Worm (Caenorhabditis elegans): ENCODE data around the gene srh-42.
"Not testable (repeated sequence)": the region's sequence is repeated elsewhere in the genome, so short reads cannot be mapped to it uniquely, and the experiment has no call there.

The srh-42 gene

ce11 chrII:14301927-14302326, 13.1 kb upstream of the srh-42 start, which contains the start of gene ctl-2:
Gene ctl-2, minus strand, starts transcription at chrII:14302027.
- not testable (repeated sequence) for TF ChIP-seq aly-1 (tag; optimal IDR thresholded peaks at IDR 0.05); ets-7 (tag; optimal IDR thresholded peaks at IDR 0.05); hmg-4 (GFP tag; optimal IDR thresholded peaks at IDR 0.05)

DNA sequence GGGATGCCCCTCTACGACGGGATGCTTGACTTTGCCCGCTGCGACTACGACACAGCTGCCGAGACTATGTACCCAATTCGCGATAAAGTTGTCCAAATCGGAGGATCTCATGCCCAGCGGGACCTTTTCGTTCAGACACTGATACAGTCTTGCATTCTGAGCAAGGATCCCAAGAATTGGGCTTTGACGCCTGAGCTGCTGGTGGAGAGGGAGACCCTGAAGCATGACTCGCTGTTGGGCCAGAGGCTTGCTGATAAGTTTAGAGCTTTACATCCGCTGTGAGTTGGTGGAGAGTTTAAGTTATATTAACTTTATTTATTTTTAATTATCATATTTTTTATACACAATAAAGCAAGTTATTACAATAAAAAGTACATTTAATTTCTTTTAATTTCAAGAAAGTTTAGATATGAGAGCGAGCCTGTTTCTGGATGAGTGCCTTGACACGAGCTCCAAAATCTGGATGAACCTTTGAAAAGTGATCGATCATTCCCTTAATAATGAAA, 10.4 kb upstream of the srh-42 start:
- no peak for TF ChIP-seq scrt-1 (GFP tag; IDR thresholded peaks at IDR 0.05)

ce11 chrII:14297050-14297449, 8.2 kb upstream of the srh-42 start, which contains the start of gene Y54G11A.7:
Gene Y54G11A.7, plus strand, starts transcription at chrII:14297305.
- TF ChIP-seq ets-7 (tag; optimal IDR thresholded peaks at IDR 0.05); ceh-36 (tag; optimal IDR thresholded peaks at IDR 0.05); sea-1 (GFP tag; conservative IDR thresholded peaks at IDR 0.05): not testable (repeated sequence)

DNA sequence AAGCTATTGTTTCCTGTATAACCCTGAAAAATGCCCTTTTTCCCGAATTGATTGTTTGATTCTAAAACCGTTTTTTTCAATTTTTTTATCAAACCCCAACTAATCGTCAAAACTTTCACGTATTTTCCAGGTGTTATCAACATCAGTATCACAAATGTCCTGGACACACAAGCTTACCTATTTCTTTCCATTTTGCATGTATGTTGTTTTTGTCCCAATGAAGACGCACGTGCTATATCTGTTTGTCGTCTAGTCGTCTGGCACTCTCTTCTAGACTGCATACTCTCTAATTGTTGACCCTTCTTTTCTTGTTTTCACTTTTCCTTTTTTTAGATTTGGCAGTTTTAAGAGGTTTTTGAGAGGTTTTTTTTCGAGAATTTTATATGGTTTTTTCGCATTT, 7.5 kb upstream of the srh-42 start:
- TF ChIP-seq scrt-1 (GFP tag; IDR thresholded peaks at IDR 0.05) (no peak), tra-4 (tag; optimal IDR thresholded peaks at IDR 0.05) (no peak), pes-1 (GFP tag; IDR thresholded peaks at IDR 0.05) (no peak), flt-1 (GFP tag; IDR thresholded peaks at IDR 0.05) (no peak), tbx-37 (GFP tag; conservative IDR thresholded peaks at IDR 0.05) (no peak), B0310.2 (tag; optimal IDR thresholded peaks at IDR 0.05) (no peak), ama-1 (optimal IDR thresholded peaks at IDR 0.05) (no peak), F13C5.2 (tag; optimal IDR thresholded peaks at IDR 0.05) (no peak), ceh-36 (tag; optimal IDR thresholded peaks at IDR 0.05) (no peak), hnd-1 (tag; optimal IDR thresholded peaks at IDR 0.05) (no peak), hmbx-1 (tag; optimal IDR thresholded peaks at IDR 0.05) (no peak), ceh-13 (GFP tag; optimal IDR thresholded peaks at IDR 0.05) (no peak), tbx-11 (GFP tag; IDR thresholded peaks at IDR 0.05) (no peak), ets-7 (tag; optimal IDR thresholded peaks at IDR 0.05) (no peak), aly-1 (tag; optimal IDR thresholded peaks at IDR 0.05) (no peak), sea-1 (GFP tag; conservative IDR thresholded peaks at IDR 0.05) (no peak), hmg-4 (GFP tag; optimal IDR thresholded peaks at IDR 0.05) (no peak)

DNA sequence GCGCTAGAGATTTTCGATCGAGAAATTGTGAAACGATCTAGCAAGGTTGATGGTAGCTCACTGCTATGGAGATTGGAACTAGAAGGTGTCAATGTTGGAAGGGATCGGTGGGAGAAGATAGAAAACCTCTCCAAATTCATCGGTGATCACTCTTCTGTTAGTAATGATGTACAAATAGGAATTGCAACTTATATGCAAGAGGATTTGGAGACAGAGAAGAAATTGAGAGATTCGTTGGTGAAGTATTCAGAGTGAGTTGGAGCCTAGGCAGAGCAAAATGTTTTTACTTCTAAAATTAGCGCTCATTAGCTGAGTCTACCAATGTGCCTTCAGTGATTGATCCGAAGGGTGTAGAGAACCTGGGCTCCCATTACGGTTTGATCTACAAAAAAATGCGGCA, 5.5 kb upstream of the srh-42 start:
- TF ChIP-seq aly-1 (tag; optimal IDR thresholded peaks at IDR 0.05) (no peak), ama-1 (optimal IDR thresholded peaks at IDR 0.05) (no peak), ets-7 (tag; optimal IDR thresholded peaks at IDR 0.05) (no peak), flt-1 (GFP tag; IDR thresholded peaks at IDR 0.05) (no peak), ceh-36 (tag; optimal IDR thresholded peaks at IDR 0.05) (no peak)

DNA sequence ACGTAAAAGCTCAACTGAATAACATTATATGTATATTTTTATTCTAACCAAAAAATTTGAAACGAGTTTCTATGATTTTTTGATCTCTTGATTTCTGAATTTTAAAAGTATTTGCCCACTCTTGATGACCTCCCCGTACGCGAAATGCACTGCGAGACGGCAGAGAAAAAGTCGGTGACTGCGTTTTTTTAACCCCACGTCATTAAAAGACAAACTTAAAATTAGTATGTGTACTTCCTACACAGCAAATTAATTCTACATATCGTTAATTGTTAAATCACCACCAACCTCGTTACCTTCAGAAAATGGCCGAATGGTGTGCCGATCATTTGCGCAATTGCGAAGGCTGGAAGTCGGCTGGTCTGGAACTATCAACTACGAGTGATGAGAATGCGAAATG, 3.7 kb upstream of the srh-42 start, which contains the start of gene Y54G11A.4:
Y54G11A.4 (plus strand) TSS at position 301 of the 400 bp plus-strand sequence.
- TF ChIP-seq hnd-1 (tag; optimal IDR thresholded peaks at IDR 0.05) (no peak), ama-1 (optimal IDR thresholded peaks at IDR 0.05) (no peak), tbx-37 (GFP tag; conservative IDR thresholded peaks at IDR 0.05) (no peak), tbx-11 (GFP tag; IDR thresholded peaks at IDR 0.05) (no peak)

DNA sequence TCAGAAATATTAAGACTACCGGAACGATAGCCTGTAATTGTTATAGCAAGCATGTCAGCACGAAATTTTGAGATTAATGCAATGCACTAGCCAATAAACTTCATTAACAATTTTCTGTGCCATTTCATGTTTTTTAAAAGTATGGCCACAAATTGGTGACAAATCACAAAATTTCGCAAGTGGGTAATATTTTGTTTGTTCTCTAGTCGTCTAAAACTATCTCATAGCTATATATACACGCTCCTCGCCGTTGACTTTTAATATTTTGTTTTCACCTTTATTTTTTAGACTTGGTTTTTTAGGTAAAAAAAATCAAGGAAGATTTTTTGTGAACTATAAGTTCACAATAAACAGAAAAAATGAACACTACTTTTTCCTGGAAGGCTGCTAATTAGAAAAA, 2.0 kb upstream of the srh-42 start:
- TF ChIP-seq tra-4 (tag; optimal IDR thresholded peaks at IDR 0.05) (no peak), flt-1 (GFP tag; IDR thresholded peaks at IDR 0.05) (no peak), hnd-1 (tag; optimal IDR thresholded peaks at IDR 0.05) (no peak), ceh-13 (GFP tag; optimal IDR thresholded peaks at IDR 0.05) (no peak), tbx-37 (GFP tag; conservative IDR thresholded peaks at IDR 0.05) (no peak), hmbx-1 (tag; optimal IDR thresholded peaks at IDR 0.05) (no peak), ets-7 (tag; optimal IDR thresholded peaks at IDR 0.05) (no peak), ceh-36 (tag; optimal IDR thresholded peaks at IDR 0.05) (no peak), sea-1 (GFP tag; conservative IDR thresholded peaks at IDR 0.05) (no peak), scrt-1 (GFP tag; IDR thresholded peaks at IDR 0.05) (no peak)

DNA sequence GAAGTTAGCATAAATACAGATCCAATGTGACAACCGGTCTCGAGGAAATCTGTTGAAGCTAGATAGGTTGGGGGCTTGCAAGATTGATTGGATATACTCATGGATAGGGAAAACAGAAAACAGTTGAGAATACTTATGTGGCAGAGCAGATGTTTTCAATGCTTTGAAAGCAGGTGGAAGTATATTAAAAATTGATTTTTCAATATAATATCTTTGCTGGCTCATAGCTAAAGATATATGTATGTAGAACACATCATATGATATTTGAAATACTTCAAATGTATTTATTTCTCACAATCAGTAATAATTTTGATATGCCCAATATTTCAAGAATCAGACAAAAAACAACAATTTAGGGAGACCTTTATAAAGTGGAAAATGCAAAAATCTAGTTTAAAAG, 1.6 kb downstream of the srh-42 start, which contains the start of gene srh-41:
srh-41 (minus strand) TSS at position 101 of the 400 bp plus-strand sequence.
- no peak for TF ChIP-seq ceh-13 (GFP tag; optimal IDR thresholded peaks at IDR 0.05)
- no peak for TF ChIP-seq ama-1 (optimal IDR thresholded peaks at IDR 0.05)
- TF ChIP-seq sea-1 (GFP tag; conservative IDR thresholded peaks at IDR 0.05) = no peak
- TF ChIP-seq aly-1 (tag; optimal IDR thresholded peaks at IDR 0.05) = no peak
- no peak for TF ChIP-seq ceh-36 (tag; optimal IDR thresholded peaks at IDR 0.05)
- TF ChIP-seq scrt-1 (GFP tag; IDR thresholded peaks at IDR 0.05) = no peak
- TF ChIP-seq flt-1 (GFP tag; IDR thresholded peaks at IDR 0.05) = no peak
- no peak for TF ChIP-seq tbx-11 (GFP tag; IDR thresholded peaks at IDR 0.05)
- TF ChIP-seq F13C5.2 (tag; optimal IDR thresholded peaks at IDR 0.05) = no peak
- no peak for TF ChIP-seq pes-1 (GFP tag; IDR thresholded peaks at IDR 0.05)
- TF ChIP-seq hmg-4 (GFP tag; optimal IDR thresholded peaks at IDR 0.05) = no peak
- no peak for TF ChIP-seq hmbx-1 (tag; optimal IDR thresholded peaks at IDR 0.05)
- TF ChIP-seq hnd-1 (tag; optimal IDR thresholded peaks at IDR 0.05) = no peak
- no peak for TF ChIP-seq tbx-37 (GFP tag; conservative IDR thresholded peaks at IDR 0.05)
- TF ChIP-seq B0310.2 (tag; optimal IDR thresholded peaks at IDR 0.05) = no peak
- TF ChIP-seq ets-7 (tag; optimal IDR thresholded peaks at IDR 0.05) = no peak
- no peak for TF ChIP-seq tra-4 (tag; optimal IDR thresholded peaks at IDR 0.05)

- no peak for TF ChIP-seq sea-1 (GFP tag; conservative IDR thresholded peaks at IDR 0.05)
- TF ChIP-seq flt-1 (GFP tag; IDR thresholded peaks at IDR 0.05) = no peak
- no peak for TF ChIP-seq ceh-13 (GFP tag; optimal IDR thresholded peaks at IDR 0.05)
- no peak for TF ChIP-seq ama-1 (optimal IDR thresholded peaks at IDR 0.05)
- TF ChIP-seq scrt-1 (GFP tag; IDR thresholded peaks at IDR 0.05) = no peak
- no peak for TF ChIP-seq hmg-4 (GFP tag; optimal IDR thresholded peaks at IDR 0.05)
- no peak for TF ChIP-seq tra-4 (tag; optimal IDR thresholded peaks at IDR 0.05)
- no peak for TF ChIP-seq B0310.2 (tag; optimal IDR thresholded peaks at IDR 0.05)
- TF ChIP-seq pes-1 (GFP tag; IDR thresholded peaks at IDR 0.05) = no peak
- no peak for TF ChIP-seq tbx-37 (GFP tag; conservative IDR thresholded peaks at IDR 0.05)
- TF ChIP-seq ceh-36 (tag; optimal IDR thresholded peaks at IDR 0.05) = no peak
- TF ChIP-seq ets-7 (tag; optimal IDR thresholded peaks at IDR 0.05) = no peak
- no peak for TF ChIP-seq F13C5.2 (tag; optimal IDR thresholded peaks at IDR 0.05)
- TF ChIP-seq tbx-11 (GFP tag; IDR thresholded peaks at IDR 0.05) = no peak
- no peak for TF ChIP-seq aly-1 (tag; optimal IDR thresholded peaks at IDR 0.05)
- no peak for TF ChIP-seq hmbx-1 (tag; optimal IDR thresholded peaks at IDR 0.05)
- TF ChIP-seq hnd-1 (tag; optimal IDR thresholded peaks at IDR 0.05) = no peak
These were observed 12.5 kb downstream of the srh-42 start, which contains the start of gene Y54G11A.3 for ce11 chrII:14276409-14276808. Gene Y54G11A.3, plus strand, starts transcription at chrII:14276621.
